Worm (Caenorhabditis elegans): ENCODE results near the gene pde-4.

The pde-4 gene

ce11 chrII:7651171-7651570, at the start of gene pde-4:
TSS of gene pde-4 (minus strand) at chrII:7651246.
- TF ChIP-seq sma-9 (GFP tag; optimal IDR thresholded peaks at IDR 0.05) (no peak), sma-9 (tag; optimal IDR thresholded peaks at IDR 0.05) (no peak), ceh-16 (tag; optimal IDR thresholded peaks at IDR 0.05) (no peak), mab-5 (tag; optimal IDR thresholded peaks at IDR 0.05) (no peak), ztf-1 (GFP tag; conservative IDR thresholded peaks at IDR 0.05) (no peak)

DNA sequence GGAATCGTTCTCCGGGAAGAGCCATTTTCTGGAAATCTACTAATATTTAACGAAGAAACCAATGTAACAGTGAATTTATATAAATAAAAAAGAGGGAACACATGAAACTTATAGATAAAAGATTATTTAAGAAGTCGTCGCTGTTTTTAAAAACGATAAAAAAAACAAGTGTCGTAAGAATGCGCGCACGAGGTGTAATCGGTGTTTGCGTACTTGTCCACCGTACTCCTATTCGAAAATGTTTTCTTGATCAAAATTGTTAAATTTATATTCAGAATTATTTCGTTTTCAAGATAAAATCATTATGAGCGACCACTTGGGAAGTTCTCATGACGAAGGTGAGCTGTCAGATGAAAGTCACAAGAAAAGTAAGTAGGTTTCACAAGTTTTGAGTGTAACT, 48.0 kb upstream of the pde-4 start, which contains the start of the genes moa-2 and cdk-11.1:
TSS of gene moa-2 (minus strand) at position 25 of the 400 bp plus-strand sequence.
TSS of gene cdk-11.1 (plus strand) at position 227 of the 400 bp plus-strand sequence.
- TF ChIP-seq nhr-129 (tag; optimal IDR thresholded peaks at IDR 0.05) (peak; percentile 8), R02D3.7 (tag; optimal IDR thresholded peaks at IDR 0.05) (no peak), zag-1 (tag; optimal IDR thresholded peaks at IDR 0.05) (no peak), skn-1 (tag; optimal IDR thresholded peaks at IDR 0.05) (no peak), unc-39 (tag; optimal IDR thresholded peaks at IDR 0.05) (no peak), blmp-1 (tag; optimal IDR thresholded peaks at IDR 0.05; ENCODE audit: insufficient read depth) (no peak), mbf-1 (tag; optimal IDR thresholded peaks at IDR 0.05) (no peak), nhr-77 (tag; optimal IDR thresholded peaks at IDR 0.05) (no peak), elt-3 (tag; optimal IDR thresholded peaks at IDR 0.05) (no peak), alr-1 (tag; optimal IDR thresholded peaks at IDR 0.05) (no peak), C34F6.9 (tag; optimal IDR thresholded peaks at IDR 0.05) (peak; percentile 43), lsy-2 (tag; optimal IDR thresholded peaks at IDR 0.05) (peak; percentile 70 to 97), ZK546.5 (tag; optimal IDR thresholded peaks at IDR 0.05) (no peak), elt-1 (tag; optimal IDR thresholded peaks at IDR 0.05) (no peak), lin-13 (GFP tag; optimal IDR thresholded peaks at IDR 0.05) (no peak), unc-55 (GFP tag; optimal IDR thresholded peaks at IDR 0.05) (no peak), mdl-1 (tag; optimal IDR thresholded peaks at IDR 0.05) (no peak)

DNA sequence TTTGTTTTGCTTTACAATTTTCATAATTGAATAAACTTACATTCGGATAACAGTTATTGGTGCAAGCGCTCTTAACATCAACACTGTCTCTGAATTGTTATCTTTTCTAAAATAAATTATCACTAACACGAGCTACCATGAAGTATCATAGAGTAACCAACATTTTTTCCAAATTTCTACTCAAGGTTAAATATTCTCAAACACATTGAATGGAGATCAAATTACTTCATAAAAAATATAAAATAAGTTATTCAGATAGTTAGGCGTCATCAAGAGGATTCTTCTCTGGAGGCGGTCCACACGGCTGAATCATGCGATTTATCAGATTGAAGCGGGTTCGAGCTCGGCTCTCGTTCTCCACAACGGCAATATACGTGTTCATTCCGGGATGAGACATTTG, 47.4 kb upstream of the pde-4 start, which contains the start of gene B0495.5:
TSS of gene B0495.5 (minus strand) at position 101 of the 400 bp plus-strand sequence.
- TF ChIP-seq Y55F3AM.14 (GFP tag; optimal IDR thresholded peaks at IDR 0.05), result no peak
- no peak for TF ChIP-seq nhr-25 (tag; optimal IDR thresholded peaks at IDR 0.05)
- no peak for TF ChIP-seq ZK546.5 (tag; optimal IDR thresholded peaks at IDR 0.05)
- no peak for TF ChIP-seq C34F6.9 (tag; optimal IDR thresholded peaks at IDR 0.05)
- no peak for TF ChIP-seq mbf-1 (tag; optimal IDR thresholded peaks at IDR 0.05)
- TF ChIP-seq skn-1 (tag; optimal IDR thresholded peaks at IDR 0.05), result no peak
- no peak for TF ChIP-seq peb-1 (tag; optimal IDR thresholded peaks at IDR 0.05)
- TF ChIP-seq sma-3 (GFP tag; optimal IDR thresholded peaks at IDR 0.05), result no peak
- TF ChIP-seq unc-62 (GFP tag; optimal IDR thresholded peaks at IDR 0.05), result no peak

DNA sequence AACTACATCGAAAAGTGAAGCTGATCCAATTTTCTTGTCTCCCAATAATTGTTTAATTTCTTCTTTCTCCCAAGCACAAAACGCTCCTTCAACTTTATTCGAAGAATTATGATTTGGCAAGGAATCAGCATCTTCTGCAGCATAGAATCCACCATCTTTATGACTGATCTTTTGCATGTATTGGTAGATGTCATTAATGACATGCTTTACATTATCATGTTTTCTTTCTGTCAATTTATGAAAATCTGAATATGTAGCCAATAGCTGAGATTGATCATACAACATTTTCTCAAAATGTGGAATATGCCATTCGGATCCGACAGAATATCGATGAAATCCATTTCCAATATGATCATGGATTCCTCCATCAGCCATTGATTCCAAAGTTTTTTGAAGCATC, 46.1 kb upstream of the pde-4 start:
- no peak for TF ChIP-seq lin-13 (GFP tag; optimal IDR thresholded peaks at IDR 0.05)
- no peak for TF ChIP-seq ZK546.5 (tag; optimal IDR thresholded peaks at IDR 0.05)
- TF ChIP-seq mab-5 (tag; optimal IDR thresholded peaks at IDR 0.05), result no peak
- TF ChIP-seq ztf-11 (tag; optimal IDR thresholded peaks at IDR 0.05), result no peak
- TF ChIP-seq lin-39 (tag; optimal IDR thresholded peaks at IDR 0.05), result no peak
- TF ChIP-seq skn-1 (tag; optimal IDR thresholded peaks at IDR 0.05), result no peak

DNA sequence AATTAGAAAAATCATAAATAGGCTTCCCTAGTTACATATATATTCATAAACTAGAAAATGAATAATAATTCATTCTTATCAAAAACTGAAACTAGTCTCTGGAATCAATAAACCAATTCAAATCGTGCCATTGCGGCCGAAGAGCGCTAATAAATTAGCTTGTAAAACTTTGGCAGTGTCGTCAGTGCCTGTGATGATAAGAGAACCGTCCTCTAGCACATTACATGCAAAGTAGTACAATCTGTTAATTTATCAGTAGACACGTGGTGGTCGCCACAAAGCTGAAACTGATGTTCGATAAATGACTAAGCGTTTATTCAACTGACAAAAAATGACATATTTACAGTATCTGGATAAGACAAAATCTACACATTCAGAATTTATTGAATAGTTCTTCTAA, 44.6 kb upstream of the pde-4 start:
- TF ChIP-seq crh-2 (tag; optimal IDR thresholded peaks at IDR 0.05) (peak; percentile 46), gmeb-1 (tag; optimal IDR thresholded peaks at IDR 0.05) (peak; percentile 22), mdl-1 (tag; optimal IDR thresholded peaks at IDR 0.05) (peak in 1 of 2 experiments; percentile 17), sem-4 (tag; optimal IDR thresholded peaks at IDR 0.05) (no peak), mab-5 (tag; optimal IDR thresholded peaks at IDR 0.05) (no peak), fos-1 (tag; optimal IDR thresholded peaks at IDR 0.05) (peak; percentile 96), sma-9 (GFP tag; optimal IDR thresholded peaks at IDR 0.05) (peak; percentile 59), sma-9 (tag; optimal IDR thresholded peaks at IDR 0.05) (no peak), blmp-1 (tag; optimal IDR thresholded peaks at IDR 0.05; ENCODE audit: insufficient read depth) (no peak)

- TF ChIP-seq nhr-129 (tag; optimal IDR thresholded peaks at IDR 0.05) (no peak), zag-1 (tag; optimal IDR thresholded peaks at IDR 0.05) (no peak), crh-2 (tag; optimal IDR thresholded peaks at IDR 0.05) (peak; percentile 50), ztf-11 (tag; optimal IDR thresholded peaks at IDR 0.05) (no peak), lin-13 (GFP tag; optimal IDR thresholded peaks at IDR 0.05) (no peak), lin-11 (tag; optimal IDR thresholded peaks at IDR 0.05) (no peak), ama-1 (optimal IDR thresholded peaks at IDR 0.05) (no peak), fos-1 (tag; optimal IDR thresholded peaks at IDR 0.05) (peak; percentile 76)
Observed at ce11 chrII:7694745-7695144, 43.7 kb upstream of the pde-4 start.

Data from whole organism, L2 larva.